Worm (Caenorhabditis elegans): ENCODE data around the gene srx-51.
"Not testable (repeated sequence)": the region's sequence is repeated elsewhere in the genome, so short reads cannot be mapped to it uniquely, and the experiment has no call there.

Gene srx-51

ce11 chrV:15241259-15241658 lies 40.4 kb upstream of the srx-51 start, which contains the start of gene chil-12:
TSS of gene chil-12 (plus strand) at chrV:15241559.
- TF ChIP-seq pqm-1 (tag; optimal IDR thresholded peaks at IDR 0.05): no peak
- no peak for TF ChIP-seq nhr-237 (tag; optimal IDR thresholded peaks at IDR 0.05)
- TF ChIP-seq ZK546.5 (tag; optimal IDR thresholded peaks at IDR 0.05): no peak
- no peak for TF ChIP-seq aly-2 (tag; optimal IDR thresholded peaks at IDR 0.05)
- no peak for TF ChIP-seq nhr-77 (tag; optimal IDR thresholded peaks at IDR 0.05)
- no peak for TF ChIP-seq egl-5 (tag; optimal IDR thresholded peaks at IDR 0.05)
- no peak for TF ChIP-seq nhr-23 (tag; optimal IDR thresholded peaks at IDR 0.05)
- no peak for TF ChIP-seq nhr-12 (tag; optimal IDR thresholded peaks at IDR 0.05)
- no peak for TF ChIP-seq elt-3 (tag; optimal IDR thresholded peaks at IDR 0.05)
- TF ChIP-seq lin-15B (tag; optimal IDR thresholded peaks at IDR 0.05): no peak
- TF ChIP-seq ztf-11 (tag; optimal IDR thresholded peaks at IDR 0.05): no peak
- no peak for TF ChIP-seq elt-1 (tag; optimal IDR thresholded peaks at IDR 0.05)
- no peak for TF ChIP-seq nhr-76 (tag; optimal IDR thresholded peaks at IDR 0.05)

DNA sequence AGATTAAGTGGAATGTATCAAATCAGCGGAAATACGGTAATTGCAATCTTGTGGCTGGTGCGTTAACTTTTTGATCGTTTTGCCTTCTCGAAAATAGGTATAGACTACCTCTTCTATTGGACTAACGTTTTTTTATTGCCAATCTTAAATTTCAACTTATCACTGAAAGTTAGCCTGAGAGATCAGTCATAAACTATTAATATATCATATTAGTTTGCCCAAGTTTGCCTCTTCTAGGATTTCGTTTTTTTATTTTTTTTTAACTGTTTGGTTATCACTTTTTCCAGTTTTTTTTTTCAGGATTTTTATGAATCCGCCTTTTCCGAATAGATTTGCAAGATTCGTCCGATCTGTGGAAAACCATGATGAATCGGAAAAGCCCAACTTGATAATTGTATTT lies 37.2 kb upstream of the srx-51 start, which contains the start of gene kin-30:
TSS of gene kin-30 (plus strand) at position 301 of the 400 bp plus-strand sequence.
- TF ChIP-seq fos-1 (tag; optimal IDR thresholded peaks at IDR 0.05): no peak
- no peak for TF ChIP-seq lsy-12 (tag; optimal IDR thresholded peaks at IDR 0.05)
- TF ChIP-seq nhr-67 (tag; optimal IDR thresholded peaks at IDR 0.05): no peak
- no peak for TF ChIP-seq ceh-82 (tag; optimal IDR thresholded peaks at IDR 0.05)
- no peak for TF ChIP-seq lin-15B (tag; optimal IDR thresholded peaks at IDR 0.05)
- TF ChIP-seq nhr-11 (tag; optimal IDR thresholded peaks at IDR 0.05): no peak
- no peak for TF ChIP-seq ama-1 (optimal IDR thresholded peaks at IDR 0.05)
- no peak for TF ChIP-seq nhr-76 (tag; optimal IDR thresholded peaks at IDR 0.05)
- TF ChIP-seq ztf-11 (tag; optimal IDR thresholded peaks at IDR 0.05): no peak
- no peak for TF ChIP-seq nfya-1 (tag; optimal IDR thresholded peaks at IDR 0.05; ENCODE audit: insufficient read depth)
- no peak for TF ChIP-seq aly-2 (tag; optimal IDR thresholded peaks at IDR 0.05)
- no peak for TF ChIP-seq lin-39 (tag; optimal IDR thresholded peaks at IDR 0.05)
- no peak for TF ChIP-seq snpc-4 (tag; optimal IDR thresholded peaks at IDR 0.05)

DNA sequence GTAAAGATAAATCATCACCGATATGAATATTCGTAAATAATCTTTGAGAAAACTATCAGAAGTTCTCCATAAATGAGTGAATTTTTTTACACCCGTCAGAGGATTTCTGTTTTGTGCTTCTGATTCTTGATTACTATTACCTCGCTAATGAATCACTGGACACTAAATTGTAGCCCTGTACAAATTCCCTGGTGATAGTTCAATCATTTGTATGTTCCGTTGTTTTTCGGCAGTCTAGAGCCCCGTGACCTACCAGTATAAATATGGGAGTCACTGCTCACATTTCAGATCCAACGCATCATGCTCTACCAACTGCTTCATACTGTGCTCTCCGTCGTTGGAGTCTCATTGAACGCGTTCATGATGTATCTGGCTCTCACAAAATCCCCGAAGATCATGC lies 31.4 kb upstream of the srx-51 start, which contains the start of gene srd-28:
TSS of gene srd-28 (plus strand) at position 301 of the 400 bp plus-strand sequence.
- TF ChIP-seq fkh-10 (GFP tag; optimal IDR thresholded peaks at IDR 0.05); ceh-82 (tag; optimal IDR thresholded peaks at IDR 0.05); skn-1 (tag; optimal IDR thresholded peaks at IDR 0.05): not testable (repeated sequence)

DNA sequence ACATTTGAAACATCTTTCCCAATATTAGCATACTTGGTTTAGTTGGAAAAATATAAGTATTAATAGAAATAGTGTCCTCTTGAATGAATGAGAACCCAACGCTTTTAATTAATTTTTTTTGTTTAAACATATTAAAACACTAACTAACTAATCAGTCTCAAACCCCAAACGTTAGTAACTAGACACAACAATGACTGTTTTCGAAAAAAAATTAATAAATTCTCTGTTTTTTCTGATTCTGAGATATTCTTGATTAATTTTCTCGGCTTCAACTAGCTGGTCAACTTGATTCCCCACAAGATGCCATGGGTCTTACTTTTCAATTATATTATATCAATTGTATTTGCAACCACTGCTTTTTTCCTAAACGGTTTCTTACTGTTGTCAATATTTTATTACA lies 29.6 kb upstream of the srx-51 start, which contains the start of gene srbc-76:
TSS of gene srbc-76 (plus strand) at position 301 of the 400 bp plus-strand sequence.
- TF ChIP-seq fos-1 (tag; optimal IDR thresholded peaks at IDR 0.05) (no peak), nhr-77 (tag; optimal IDR thresholded peaks at IDR 0.05) (no peak), nhr-11 (tag; optimal IDR thresholded peaks at IDR 0.05) (no peak), ceh-28 (tag; optimal IDR thresholded peaks at IDR 0.05) (no peak), mdl-1 (tag; optimal IDR thresholded peaks at IDR 0.05) (no peak), ZK546.5 (tag; optimal IDR thresholded peaks at IDR 0.05) (no peak), zag-1 (tag; optimal IDR thresholded peaks at IDR 0.05) (no peak), nhr-67 (tag; optimal IDR thresholded peaks at IDR 0.05) (no peak), egl-5 (tag; optimal IDR thresholded peaks at IDR 0.05) (no peak), R02D3.7 (tag; optimal IDR thresholded peaks at IDR 0.05) (no peak), snpc-4 (tag; optimal IDR thresholded peaks at IDR 0.05) (no peak), ama-1 (optimal IDR thresholded peaks at IDR 0.05) (no peak)

- TF ChIP-seq nhr-77 (tag; optimal IDR thresholded peaks at IDR 0.05): no peak
- TF ChIP-seq nfya-1 (tag; optimal IDR thresholded peaks at IDR 0.05; ENCODE audit: insufficient read depth): no peak
- no peak for TF ChIP-seq nhr-67 (tag; optimal IDR thresholded peaks at IDR 0.05)
- TF ChIP-seq nhr-76 (tag; optimal IDR thresholded peaks at IDR 0.05): no peak
- TF ChIP-seq nhr-43 (tag; optimal IDR thresholded peaks at IDR 0.05; ENCODE audit: poor library complexity, severe bottlenecking): no peak
Observed at ce11 chrV:15253529-15253928, 28.2 kb upstream of the srx-51 start, which contains the start of gene srbc-75. TSS of gene srbc-75 (plus strand) at chrV:15253829.

DNA sequence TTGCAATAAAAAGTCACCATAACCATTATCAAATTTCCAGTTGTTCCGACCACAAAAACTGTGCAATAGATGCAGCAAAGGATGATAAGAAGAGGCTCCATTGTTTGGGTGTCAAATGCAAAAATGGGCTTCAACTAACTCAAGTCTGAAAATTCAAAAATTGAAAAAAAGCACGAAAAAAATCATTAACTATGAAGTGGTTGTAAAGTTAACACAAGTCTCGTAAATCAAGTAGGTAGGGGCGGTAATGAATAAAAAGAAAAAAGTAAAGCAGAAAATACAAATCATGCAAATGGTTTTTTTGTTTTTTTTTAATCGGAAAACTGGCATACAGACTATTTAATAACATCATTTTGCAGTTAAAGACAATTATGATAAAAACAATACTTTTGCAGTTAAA lies 25.0 kb upstream of the srx-51 start, which contains the start of gene srsx-39:
TSS of gene srsx-39 (minus strand) at position 101 of the 400 bp plus-strand sequence.
- not testable (repeated sequence) for TF ChIP-seq nhr-43 (tag; optimal IDR thresholded peaks at IDR 0.05; ENCODE audit: poor library complexity, severe bottlenecking); nhr-28 (tag; optimal IDR thresholded peaks at IDR 0.05); fos-1 (tag; optimal IDR thresholded peaks at IDR 0.05)
